Worm (Caenorhabditis elegans): ENCODE measurements around the gene sra-29.

sra-29 gene

ce11 chrII:6578378-6578777 is 2.8 kb upstream of the sra-29 start, which contains the start of gene sra-31:
Gene sra-31, minus strand, starts transcription at chrII:6578478.
- TF ChIP-seq tbx-11 (GFP tag; IDR thresholded peaks at IDR 0.05) (no peak), ceh-36 (tag; optimal IDR thresholded peaks at IDR 0.05) (no peak), scrt-1 (GFP tag; IDR thresholded peaks at IDR 0.05) (no peak), ama-1 (optimal IDR thresholded peaks at IDR 0.05) (no peak), flt-1 (GFP tag; IDR thresholded peaks at IDR 0.05) (no peak), hnd-1 (tag; optimal IDR thresholded peaks at IDR 0.05) (no peak), aly-1 (tag; optimal IDR thresholded peaks at IDR 0.05) (no peak), ceh-13 (GFP tag; optimal IDR thresholded peaks at IDR 0.05) (no peak), hmg-4 (GFP tag; optimal IDR thresholded peaks at IDR 0.05) (no peak), sea-1 (GFP tag; conservative IDR thresholded peaks at IDR 0.05) (no peak), hmbx-1 (tag; optimal IDR thresholded peaks at IDR 0.05) (no peak), tbx-37 (GFP tag; conservative IDR thresholded peaks at IDR 0.05) (no peak), B0310.2 (tag; optimal IDR thresholded peaks at IDR 0.05) (no peak), pes-1 (GFP tag; IDR thresholded peaks at IDR 0.05) (no peak), ets-7 (tag; optimal IDR thresholded peaks at IDR 0.05) (no peak), F13C5.2 (tag; optimal IDR thresholded peaks at IDR 0.05) (no peak), tra-4 (tag; optimal IDR thresholded peaks at IDR 0.05) (no peak)

- TF ChIP-seq ama-1 (optimal IDR thresholded peaks at IDR 0.05), result no peak
- TF ChIP-seq ceh-13 (GFP tag; optimal IDR thresholded peaks at IDR 0.05), result no peak
- TF ChIP-seq aly-1 (tag; optimal IDR thresholded peaks at IDR 0.05), result no peak
- TF ChIP-seq tra-4 (tag; optimal IDR thresholded peaks at IDR 0.05), result no peak
- no peak for TF ChIP-seq F13C5.2 (tag; optimal IDR thresholded peaks at IDR 0.05)
- TF ChIP-seq sea-1 (GFP tag; conservative IDR thresholded peaks at IDR 0.05), result no peak
- no peak for TF ChIP-seq B0310.2 (tag; optimal IDR thresholded peaks at IDR 0.05)
- no peak for TF ChIP-seq hmbx-1 (tag; optimal IDR thresholded peaks at IDR 0.05)
- TF ChIP-seq hnd-1 (tag; optimal IDR thresholded peaks at IDR 0.05), result no peak
- no peak for TF ChIP-seq tbx-37 (GFP tag; conservative IDR thresholded peaks at IDR 0.05)
- no peak for TF ChIP-seq flt-1 (GFP tag; IDR thresholded peaks at IDR 0.05)
- no peak for TF ChIP-seq scrt-1 (GFP tag; IDR thresholded peaks at IDR 0.05)
- TF ChIP-seq ets-7 (tag; optimal IDR thresholded peaks at IDR 0.05), result no peak
- TF ChIP-seq pes-1 (GFP tag; IDR thresholded peaks at IDR 0.05), result no peak
- no peak for TF ChIP-seq hmg-4 (GFP tag; optimal IDR thresholded peaks at IDR 0.05)
- no peak for TF ChIP-seq ceh-36 (tag; optimal IDR thresholded peaks at IDR 0.05)
- no peak for TF ChIP-seq tbx-11 (GFP tag; IDR thresholded peaks at IDR 0.05)
Observed at ce11 chrII:6573677-6574076, 1.9 kb downstream of the sra-29 start, which contains the start of gene sra-28. Gene sra-28, minus strand, starts transcription at chrII:6573777.

- TF ChIP-seq scrt-1 (GFP tag; IDR thresholded peaks at IDR 0.05) (no peak), ceh-13 (GFP tag; optimal IDR thresholded peaks at IDR 0.05) (no peak), aly-1 (tag; optimal IDR thresholded peaks at IDR 0.05) (no peak), ceh-36 (tag; optimal IDR thresholded peaks at IDR 0.05) (no peak), pes-1 (GFP tag; IDR thresholded peaks at IDR 0.05) (no peak), F13C5.2 (tag; optimal IDR thresholded peaks at IDR 0.05) (no peak), flt-1 (GFP tag; IDR thresholded peaks at IDR 0.05) (no peak), tbx-11 (GFP tag; IDR thresholded peaks at IDR 0.05) (no peak), sea-1 (GFP tag; conservative IDR thresholded peaks at IDR 0.05) (no peak), tra-4 (tag; optimal IDR thresholded peaks at IDR 0.05) (no peak), ama-1 (optimal IDR thresholded peaks at IDR 0.05) (no peak), hmg-4 (GFP tag; optimal IDR thresholded peaks at IDR 0.05) (no peak), tbx-37 (GFP tag; conservative IDR thresholded peaks at IDR 0.05) (no peak), ets-7 (tag; optimal IDR thresholded peaks at IDR 0.05) (no peak), hnd-1 (tag; optimal IDR thresholded peaks at IDR 0.05) (no peak), hmbx-1 (tag; optimal IDR thresholded peaks at IDR 0.05) (no peak)
Observed at ce11 chrII:6568707-6569106, 6.8 kb downstream of the sra-29 start, which contains the start of gene sra-27. Gene sra-27, plus strand, starts transcription at chrII:6569007.

- TF ChIP-seq tbx-37 (GFP tag; conservative IDR thresholded peaks at IDR 0.05) (no peak), tra-4 (tag; optimal IDR thresholded peaks at IDR 0.05) (no peak), pes-1 (GFP tag; IDR thresholded peaks at IDR 0.05) (no peak), ceh-36 (tag; optimal IDR thresholded peaks at IDR 0.05) (no peak), aly-1 (tag; optimal IDR thresholded peaks at IDR 0.05) (no peak), tbx-11 (GFP tag; IDR thresholded peaks at IDR 0.05) (no peak)
Observed at ce11 chrII:6566628-6567180, 8.8 kb downstream of the sra-29 start, which contains the start of the genes F18C5.5 and F18C5.9. Gene F18C5.5, minus strand, starts transcription at chrII:6566728. Gene F18C5.9, plus strand, starts transcription at chrII:6567130.

- no peak for TF ChIP-seq sea-1 (GFP tag; conservative IDR thresholded peaks at IDR 0.05)
- TF ChIP-seq scrt-1 (GFP tag; IDR thresholded peaks at IDR 0.05), result peak; percentile 77
- TF ChIP-seq tra-4 (tag; optimal IDR thresholded peaks at IDR 0.05), result no peak
- TF ChIP-seq pes-1 (GFP tag; IDR thresholded peaks at IDR 0.05), result no peak
- no peak for TF ChIP-seq ama-1 (optimal IDR thresholded peaks at IDR 0.05)
- peak; percentile 83 for TF ChIP-seq tbx-11 (GFP tag; IDR thresholded peaks at IDR 0.05)
- peak; percentile 72 for TF ChIP-seq F13C5.2 (tag; optimal IDR thresholded peaks at IDR 0.05)
- TF ChIP-seq ets-7 (tag; optimal IDR thresholded peaks at IDR 0.05), result peak; percentile 30
- TF ChIP-seq hmbx-1 (tag; optimal IDR thresholded peaks at IDR 0.05), result no peak
- TF ChIP-seq hnd-1 (tag; optimal IDR thresholded peaks at IDR 0.05), result peak; percentile 47
- TF ChIP-seq ceh-36 (tag; optimal IDR thresholded peaks at IDR 0.05), result peak; percentile 64
- TF ChIP-seq hmg-4 (GFP tag; optimal IDR thresholded peaks at IDR 0.05), result no peak
- peak; percentile 74 for TF ChIP-seq aly-1 (tag; optimal IDR thresholded peaks at IDR 0.05)
- TF ChIP-seq flt-1 (GFP tag; IDR thresholded peaks at IDR 0.05), result peak; percentile 81; the same call in 1 of the 2 replicates
- peak; percentile 30 for TF ChIP-seq B0310.2 (tag; optimal IDR thresholded peaks at IDR 0.05)
- TF ChIP-seq ceh-13 (GFP tag; optimal IDR thresholded peaks at IDR 0.05), result peak; percentile 58
- no peak; the same call in 1 of the 2 replicates for TF ChIP-seq tbx-37 (GFP tag; conservative IDR thresholded peaks at IDR 0.05)
Observed at ce11 chrII:6565077-6565476, 10.5 kb downstream of the sra-29 start, which contains the start of gene mpz-3. Gene mpz-3, minus strand, starts transcription at chrII:6565396.

- no peak for TF ChIP-seq hmbx-1 (tag; optimal IDR thresholded peaks at IDR 0.05)
- TF ChIP-seq tbx-11 (GFP tag; IDR thresholded peaks at IDR 0.05), result no peak
Observed at ce11 chrII:6563238-6563637, 12.3 kb downstream of the sra-29 start.

ce11 chrII:6562203-6562867 is 13.2 kb downstream of the sra-29 start:
- TF ChIP-seq B0310.2 (tag; optimal IDR thresholded peaks at IDR 0.05), result no peak
- TF ChIP-seq tbx-11 (GFP tag; IDR thresholded peaks at IDR 0.05), result no peak
- no peak for TF ChIP-seq scrt-1 (GFP tag; IDR thresholded peaks at IDR 0.05)
- TF ChIP-seq flt-1 (GFP tag; IDR thresholded peaks at IDR 0.05), result no peak
- TF ChIP-seq hmbx-1 (tag; optimal IDR thresholded peaks at IDR 0.05), result no peak
- TF ChIP-seq F13C5.2 (tag; optimal IDR thresholded peaks at IDR 0.05), result no peak
- no peak for TF ChIP-seq aly-1 (tag; optimal IDR thresholded peaks at IDR 0.05)
- no peak for TF ChIP-seq hnd-1 (tag; optimal IDR thresholded peaks at IDR 0.05)
- no peak for TF ChIP-seq pes-1 (GFP tag; IDR thresholded peaks at IDR 0.05)
- TF ChIP-seq ama-1 (optimal IDR thresholded peaks at IDR 0.05), result no peak
- no peak for TF ChIP-seq tbx-37 (GFP tag; conservative IDR thresholded peaks at IDR 0.05)
